Worm (Caenorhabditis elegans) whole organism, late embryonic: Measurements from ENCODE around the gene ocr-2.

Experiments used
- C08G9.2 ChIP-seq: sonication (generic microtip); optimal IDR thresholded peaks from 2 replicates; lab custom pipeline; 2016; ENCODE audit warnings: mild to moderate bottlenecking, missing genetic modification characterization, moderate library complexity, missing compliant biosample characterization
- C38D4.7 ChIP-seq: fragments of 200-800 bp; sonication (Bioruptor generic); optimal IDR thresholded peaks from 2 replicates; lab custom pipeline; 2018; ENCODE audit warnings: mild to moderate bottlenecking, missing genetic modification characterization, moderate library complexity, missing compliant biosample characterization
- F13H6.1 ChIP-seq: sonication (generic microtip); optimal IDR thresholded peaks from 2 replicates; lab custom pipeline; 2016; ENCODE audit warnings: missing genetic modification characterization, missing compliant biosample characterization
- K09A11.1 ChIP-seq: sonication (generic microtip); optimal IDR thresholded peaks from 2 replicates; lab custom pipeline; 2017; ENCODE audit warnings: antibody characterized with exemption, mild to moderate bottlenecking, missing genetic modification characterization, missing compliant biosample characterization; ENCODE audit not compliant: insufficient read depth
- T23F11.4 ChIP-seq: fragments of 200-800 bp; sonication (Bioruptor generic); optimal IDR thresholded peaks from 2 replicates; lab custom pipeline; 2018; ENCODE audit warnings: mild to moderate bottlenecking, missing genetic modification characterization, missing compliant biosample characterization
- Y22D7AL.16 ChIP-seq: sonication (generic microtip); optimal IDR thresholded peaks from 2 replicates; lab custom pipeline; 2016; ENCODE audit warnings: missing genetic modification characterization, missing compliant biosample characterization
- ama-1 ChIP-seq: fragments of 150-350 bp; optimal IDR thresholded peaks from 2 replicates; lab custom pipeline; 2014
- ceh-14 ChIP-seq: sonication (generic microtip); optimal IDR thresholded peaks from 2 replicates; lab custom pipeline; 2016; ENCODE audit warnings: missing genotype, missing genetic modification characterization, missing compliant biosample characterization
- ceh-18 ChIP-seq: sonication (generic microtip); optimal IDR thresholded peaks from 2 replicates; lab custom pipeline; 2016; ENCODE audit warnings: missing genetic modification characterization, missing compliant biosample characterization
- ceh-19 ChIP-seq: fragments of 200-800 bp; sonication (Bioruptor generic); optimal IDR thresholded peaks from 2 replicates; lab custom pipeline; 2018; ENCODE audit warnings: mild to moderate bottlenecking, missing genetic modification characterization, missing compliant biosample characterization
- ceh-2 ChIP-seq: sonication (generic microtip); optimal IDR thresholded peaks from 2 replicates; lab custom pipeline; 2016; ENCODE audit warnings: missing genotype, missing genetic modification characterization, missing compliant biosample characterization
- ceh-22 ChIP-seq: sonication (generic microtip); optimal IDR thresholded peaks from 2 replicates; lab custom pipeline; 2017; ENCODE audit warnings: missing biosample characterization, missing genetic modification characterization
- ceh-24 ChIP-seq: sonication (generic microtip); optimal IDR thresholded peaks from 2 replicates; lab custom pipeline; 2016; ENCODE audit warnings: mild to moderate bottlenecking, missing genetic modification characterization, missing compliant biosample characterization
- ceh-31 ChIP-seq: sonication (generic microtip); optimal IDR thresholded peaks from 2 replicates; lab custom pipeline; 2016; ENCODE audit warnings: missing genetic modification characterization, missing compliant biosample characterization
- ceh-48 ChIP-seq: sonication (generic microtip); optimal IDR thresholded peaks from 2 replicates; lab custom pipeline; 2016; ENCODE audit warnings: missing genetic modification characterization, inconsistent platforms, missing compliant biosample characterization
- ceh-6 ChIP-seq: fragments of 200-800 bp; sonication (Bioruptor generic); optimal IDR thresholded peaks from 2 replicates; lab custom pipeline; 2018; ENCODE audit warnings: mild to moderate bottlenecking, missing genetic modification characterization, missing compliant biosample characterization
- ceh-9 ChIP-seq: sonication (generic microtip); optimal IDR thresholded peaks from 2 replicates; lab custom pipeline; 2016; ENCODE audit warnings: mild to moderate bottlenecking, missing genetic modification characterization, inconsistent platforms, missing compliant biosample characterization
- che-1 ChIP-seq: sonication (generic microtip); optimal IDR thresholded peaks from 2 replicates; lab custom pipeline; 2016; ENCODE audit warnings: mild to moderate bottlenecking, missing genetic modification characterization, missing compliant biosample characterization
- dve-1 ChIP-seq: sonication (generic microtip); optimal IDR thresholded peaks from 2 replicates; lab custom pipeline; 2017; ENCODE audit warnings: antibody characterized with exemption, mild to moderate bottlenecking, missing genetic modification characterization, missing compliant biosample characterization
- elt-4 ChIP-seq: sonication (generic microtip); optimal IDR thresholded peaks from 2 replicates; lab custom pipeline; 2016; ENCODE audit warnings: missing genetic modification characterization, missing compliant biosample characterization
- fax-1 ChIP-seq: sonication (generic microtip); optimal IDR thresholded peaks from 2 replicates; lab custom pipeline; 2016; ENCODE audit warnings: missing genotype, missing genetic modification characterization, missing compliant biosample characterization
- fkh-10 ChIP-seq: fragments of 150-350 bp; optimal IDR thresholded peaks from 2 replicates; lab custom pipeline; 2014; ENCODE audit warnings: missing biosample characterization, missing genetic modification reagents, missing genetic modification characterization
- gmeb-2 ChIP-seq: sonication (generic microtip); optimal IDR thresholded peaks from 2 replicates; lab custom pipeline; 2016; ENCODE audit warnings: missing genetic modification characterization, inconsistent platforms, missing compliant biosample characterization
- hlh-15 ChIP-seq: sonication (generic microtip); optimal IDR thresholded peaks from 2 replicates; lab custom pipeline; 2016; ENCODE audit warnings: missing genetic modification characterization, missing compliant biosample characterization
- hlh-30 ChIP-seq: sonication (generic microtip); optimal IDR thresholded peaks from 2 replicates; lab custom pipeline; 2017; ENCODE audit warnings: antibody characterized with exemption, missing genetic modification characterization, missing compliant biosample characterization; ENCODE audit not compliant: insufficient read depth
- hlh-6 ChIP-seq: sonication (generic microtip); optimal IDR thresholded peaks from 2 replicates; lab custom pipeline; 2016; ENCODE audit warnings: missing genotype, missing genetic modification characterization, missing compliant biosample characterization
- hlh-8 ChIP-seq: sonication (generic microtip); optimal IDR thresholded peaks from 2 replicates; lab custom pipeline; 2016; ENCODE audit warnings: missing genotype, missing genetic modification characterization, missing compliant biosample characterization
- lim-6 ChIP-seq: sonication (generic microtip); optimal IDR thresholded peaks from 2 replicates; lab custom pipeline; 2016; ENCODE audit warnings: missing genetic modification characterization, missing compliant biosample characterization
- lin-11 ChIP-seq: fragments of 200-800 bp; sonication (Bioruptor generic); optimal IDR thresholded peaks from 2 replicates; lab custom pipeline; 2018; ENCODE audit warnings: mild to moderate bottlenecking, missing genetic modification characterization, missing compliant biosample characterization
- madf-2 ChIP-seq: sonication (generic microtip); optimal IDR thresholded peaks from 2 replicates; lab custom pipeline; 2017; ENCODE audit warnings: missing genetic modification characterization, missing compliant biosample characterization
- mec-3 ChIP-seq: sonication (generic microtip); optimal IDR thresholded peaks from 2 replicates; lab custom pipeline; 2016; ENCODE audit warnings: borderline replicate concordance, missing genetic modification characterization, missing compliant biosample characterization
- nfya-1 ChIP-seq: sonication (generic microtip); optimal IDR thresholded peaks from 2 replicates; lab custom pipeline; 2017; ENCODE audit warnings: missing genetic modification characterization, mild to moderate bottlenecking, missing compliant biosample characterization, antibody characterized with exemption, moderate library complexity
- nhr-11 ChIP-seq: fragments of 150-350 bp; optimal IDR thresholded peaks from 2 replicates; lab custom pipeline; 2014; ENCODE audit warnings: missing biosample characterization, missing genetic modification characterization
- nhr-232 ChIP-seq: sonication (generic microtip); optimal IDR thresholded peaks from 2 replicates; lab custom pipeline; 2016; ENCODE audit warnings: missing genetic modification characterization, missing compliant biosample characterization
- npax-4 ChIP-seq: sonication (generic microtip); optimal IDR thresholded peaks from 2 replicates; lab custom pipeline; 2016; ENCODE audit warnings: missing genetic modification characterization, missing compliant biosample characterization
- odd-2 ChIP-seq: sonication (generic microtip); optimal IDR thresholded peaks from 2 replicates; lab custom pipeline; 2017; ENCODE audit warnings: antibody characterized with exemption, mild to moderate bottlenecking, missing genetic modification characterization, missing compliant biosample characterization
- pag-3 ChIP-seq: sonication (generic microtip); optimal IDR thresholded peaks from 2 replicates; lab custom pipeline; 2016; ENCODE audit warnings: missing compliant biosample characterization, missing genetic modification characterization, borderline replicate concordance
- pat-9 ChIP-seq: fragments of 200-800 bp; sonication (Bioruptor generic); optimal IDR thresholded peaks from 2 replicates; lab custom pipeline; 2018; ENCODE audit warnings: mild to moderate bottlenecking, missing genetic modification characterization, moderate library complexity, missing compliant biosample characterization
- pha-2 ChIP-seq: sonication (generic microtip); optimal IDR thresholded peaks from 2 replicates; lab custom pipeline; 2017; ENCODE audit warnings: mild to moderate bottlenecking, missing genetic modification characterization, missing compliant biosample characterization
- pha-4 ChIP-seq: fragments of 150-350 bp; optimal IDR thresholded peaks from 2 replicates; lab custom pipeline; 2018; ENCODE audit warnings: missing biosample characterization, missing genetic modification reagents, missing genetic modification characterization
- pros-1 ChIP-seq: fragments of 150-350 bp; optimal IDR thresholded peaks from 2 replicates; lab custom pipeline; 2014; ENCODE audit warnings: missing biosample characterization, missing genetic modification reagents, missing genetic modification characterization
- rnt-1 ChIP-seq: sonication (generic microtip); optimal IDR thresholded peaks from 2 replicates; lab custom pipeline; 2016; ENCODE audit warnings: missing genetic modification characterization, missing compliant biosample characterization
- sox-4 ChIP-seq: sonication (generic microtip); optimal IDR thresholded peaks from 2 replicates; lab custom pipeline; 2017; ENCODE audit warnings: mild to moderate bottlenecking, missing genetic modification characterization, inconsistent platforms, missing compliant biosample characterization
- tbx-7 ChIP-seq: sonication (generic microtip); optimal IDR thresholded peaks from 2 replicates; lab custom pipeline; 2016; ENCODE audit warnings: missing genotype, missing genetic modification characterization, missing compliant biosample characterization
- ttx-3 ChIP-seq: sonication (generic microtip); optimal IDR thresholded peaks from 2 replicates; lab custom pipeline; 2016; ENCODE audit warnings: missing genetic modification reagents, missing genetic modification characterization, missing compliant biosample characterization
- unc-3 ChIP-seq, 2 experiments: fragments of 200-800 bp in 1 of 2; sonication (Bioruptor generic) in 1 of 2; sonication (generic microtip) in 1 of 2; conservative IDR thresholded peaks in 1 of 2; optimal IDR thresholded peaks in 1 of 2; 2 replicates each; pipeline versions ENCODE4 v1.3.6 to Lab custom; 2016 to 2022; ENCODE audit warnings: missing compliant biosample characterization in 2 of 2, missing genetic modification characterization in 2 of 2, missing genetic modification reagents in 1 of 2
- unc-42 ChIP-seq: sonication (generic microtip); optimal IDR thresholded peaks from 2 replicates; lab custom pipeline; 2016; ENCODE audit warnings: missing genotype, missing genetic modification characterization, missing compliant biosample characterization
- unc-55 ChIP-seq: sonication (generic microtip); optimal IDR thresholded peaks from 2 replicates; lab custom pipeline; 2017; ENCODE audit warnings: missing biosample characterization, missing genetic modification reagents, missing genetic modification characterization
- unc-86 ChIP-seq: sonication (generic microtip); optimal IDR thresholded peaks from 2 replicates; lab custom pipeline; 2016; ENCODE audit warnings: missing genetic modification characterization, missing compliant biosample characterization
- ztf-16 ChIP-seq: sonication (generic microtip); optimal IDR thresholded peaks from 2 replicates; lab custom pipeline; 2017; ENCODE audit warnings: missing genetic modification characterization, missing compliant biosample characterization

ocr-2 gene

ce11 chrIV:8252856-8253255 is 33.0 kb upstream of the ocr-2 start (continued):
- TF ChIP-seq F13H6.1 (peak; percentile 88), ceh-19 (GFP tag; lab: Kevin White, UChicago) (peak; percentile 95), elt-4 (tag; lab: Kevin White, UChicago) (no peak), pha-2 (tag; lab: Kevin White, UChicago) (peak; percentile 95), hlh-30 (peak; percentile 87), pag-3 (peak; percentile 72), lim-6 (peak; percentile 9), hlh-8 (tag; lab: Kevin White, UChicago) (peak; percentile 89), Y22D7AL.16 (tag; lab: Kevin White, UChicago) (peak; percentile 96), pha-4 (tag; lab: Kevin White, UChicago) (no peak), ceh-14 (peak; percentile 89), ama-1 (lab: Kevin White, UChicago) (no peak), T23F11.4 (GFP tag; lab: Kevin White, UChicago) (peak; percentile 93), pat-9 (peak; percentile 95), odd-2 (tag; lab: Kevin White, UChicago) (peak; percentile 81), ceh-9 (tag; lab: Kevin White, UChicago) (peak; percentile 93), hlh-15 (peak; percentile 92), ceh-2 (tag; lab: Kevin White, UChicago) (peak; percentile 90), pros-1 (peak; percentile 56), hlh-6 (tag; lab: Kevin White, UChicago) (peak; percentile 96), K09A11.1 (tag; lab: Kevin White, UChicago) (peak; percentile 90), ceh-18 (tag; lab: Kevin White, UChicago) (peak; percentile 77), ztf-16 (tag; lab: Kevin White, UChicago) (peak; percentile 96), ceh-24 (peak; percentile 89), C08G9.2 (tag; lab: Kevin White, UChicago) (peak; percentile 82), unc-86 (tag; lab: Kevin White, UChicago) (peak; percentile 95), npax-4 (peak; percentile 88), madf-2 (peak; percentile 94), che-1 (tag; lab: Kevin White, UChicago) (peak; percentile 95), sox-4 (tag; lab: Kevin White, UChicago) (peak; percentile 97), ceh-6 (peak; percentile 97), lin-11 (tag; lab: Kevin White, UChicago) (peak; percentile 95), nhr-11 (tag; lab: Kevin White, UChicago) (no peak), unc-42 (peak; percentile 43), ceh-31 (tag; lab: Kevin White, UChicago) (peak; percentile 73), nfya-1 (tag; lab: Kevin White, UChicago) (peak; percentile 78), ceh-48 (tag; lab: Kevin White, UChicago) (peak; percentile 92), dve-1 (peak; percentile 84), ttx-3 (tag; lab: Kevin White, UChicago) (peak; percentile 96), gmeb-2 (tag; lab: Kevin White, UChicago) (peak; percentile 98), mec-3 (tag; lab: Kevin White, UChicago) (peak; percentile 47), ceh-22 (tag; lab: Kevin White, UChicago) (peak; percentile 33), C38D4.7 (GFP tag; lab: Kevin White, UChicago) (peak; percentile 94), unc-3 (GFP tag; conservative IDR thresholded peaks at IDR 0.05; lab: Robert Waterston, UW) (peak; percentile 93), unc-3 (tag; optimal IDR thresholded peaks at IDR 0.05; lab: Kevin White, UChicago) (peak; percentile 93), unc-55 (GFP tag; lab: Kevin White, UChicago) (no peak), tbx-7 (tag; lab: Kevin White, UChicago) (peak; percentile 60), fkh-10 (GFP tag; lab: Kevin White, UChicago) (peak; percentile 47), fax-1 (tag; lab: Kevin White, UChicago) (peak; percentile 91), nhr-232 (tag; lab: Kevin White, UChicago) (peak; percentile 88), rnt-1 (peak; percentile 83)
